Worm (Caenorhabditis elegans) whole organism, L3 larva: Measurements from ENCODE around the gene fbxa-211.

ENCODE experiments used
- R02D3.7 ChIP-seq: fragments of 150-350 bp; optimal IDR thresholded peaks from 2 replicates; lab custom pipeline; 2014; ENCODE audit warnings: missing biosample characterization, missing genetic modification characterization
- ZK546.5 ChIP-seq: sonication (generic microtip); optimal IDR thresholded peaks from 2 replicates; lab custom pipeline; 2017; ENCODE audit warnings: missing biosample characterization, missing genetic modification characterization
- ama-1 ChIP-seq: fragments of 150-350 bp; optimal IDR thresholded peaks from 2 replicates; lab custom pipeline; 2018
- ceh-28 ChIP-seq: fragments of 150-350 bp; optimal IDR thresholded peaks from 2 replicates; lab custom pipeline; 2014; ENCODE audit warnings: missing biosample characterization, missing genetic modification reagents, missing genetic modification characterization
- ceh-82 ChIP-seq: fragments of 150-350 bp; optimal IDR thresholded peaks from 2 replicates; lab custom pipeline; 2014; ENCODE audit warnings: missing biosample characterization, missing genetic modification characterization
- ceh-9 ChIP-seq: sonication (generic microtip); optimal IDR thresholded peaks from 2 replicates; lab custom pipeline; 2018; ENCODE audit warnings: missing biosample characterization, missing genetic modification characterization
- daf-12 ChIP-seq: fragments of 150-350 bp; optimal IDR thresholded peaks from 2 replicates; lab custom pipeline; 2014; ENCODE audit warnings: missing biosample characterization, missing genetic modification reagents, missing genetic modification characterization
- egl-27 ChIP-seq: sonication (generic microtip); optimal IDR thresholded peaks from 4 replicates; lab custom pipeline; 2017; ENCODE audit warnings: missing biosample characterization, missing genetic modification reagents, missing genetic modification characterization
- elt-2 ChIP-seq: sonication (generic microtip); optimal IDR thresholded peaks from 2 replicates; lab custom pipeline; 2016; ENCODE audit warnings: missing genetic modification reagents, mild to moderate bottlenecking, missing genetic modification characterization, missing compliant biosample characterization
- elt-3 ChIP-seq, 3 experiments: fragments of 150-350 bp in 1 of 3; sonication (generic microtip) in 2 of 3; optimal IDR thresholded peaks; 2 replicates in 2 of 3; 4 replicates in 1 of 3; lab custom pipeline; 2014 to 2017; ENCODE audit warnings: missing biosample characterization in 3 of 3, missing genetic modification characterization in 3 of 3
- eor-1 ChIP-seq, 2 experiments: fragments of 150-350 bp; optimal IDR thresholded peaks; 2 replicates each; lab custom pipeline; 2014 to 2018; ENCODE audit warnings: missing biosample characterization in 2 of 2, missing genetic modification characterization in 2 of 2
- fkh-10 ChIP-seq: sonication (generic microtip); optimal IDR thresholded peaks from 2 replicates; lab custom pipeline; 2017; ENCODE audit warnings: missing biosample characterization, missing genetic modification reagents, missing genetic modification characterization
- fkh-2 ChIP-seq: fragments of 150-350 bp; optimal IDR thresholded peaks from 2 replicates; lab custom pipeline; 2014; ENCODE audit warnings: missing biosample characterization, missing genetic modification reagents, missing genetic modification characterization
- fos-1 ChIP-seq: fragments of 150-350 bp; optimal IDR thresholded peaks from 2 replicates; lab custom pipeline; 2014; ENCODE audit warnings: missing biosample characterization, missing genetic modification characterization
- jun-1 ChIP-seq: fragments of 150-350 bp; optimal IDR thresholded peaks from 2 replicates; lab custom pipeline; 2014; ENCODE audit warnings: missing biosample characterization, missing genetic modification reagents, missing genetic modification characterization
- lin-15B ChIP-seq: fragments of 150-350 bp; optimal IDR thresholded peaks from 2 replicates; lab custom pipeline; 2014; ENCODE audit warnings: missing biosample characterization, missing genetic modification characterization
- lin-39 ChIP-seq: fragments of 150-350 bp; optimal IDR thresholded peaks from 2 replicates; lab custom pipeline; 2018; ENCODE audit warnings: missing biosample characterization, missing genetic modification reagents, missing genetic modification characterization
- lsy-12 ChIP-seq: sonication (generic microtip); optimal IDR thresholded peaks from 2 replicates; lab custom pipeline; 2016; ENCODE audit warnings: mild to moderate bottlenecking, missing genetic modification characterization, missing compliant biosample characterization
- mml-1 ChIP-seq: fragments of 150-350 bp; sonication (generic microtip); optimal IDR thresholded peaks from 3 replicates; lab custom pipeline; 2014; ENCODE audit warnings: missing biosample characterization, missing genetic modification characterization
- nfya-1 ChIP-seq: sonication (generic microtip); optimal IDR thresholded peaks from 2 replicates; lab custom pipeline; 2017; ENCODE audit warnings: missing genetic modification characterization, mild to moderate bottlenecking, missing compliant biosample characterization, antibody characterized with exemption, moderate library complexity; ENCODE audit not compliant: insufficient read depth
- nhr-11 ChIP-seq: fragments of 150-350 bp; optimal IDR thresholded peaks from 2 replicates; lab custom pipeline; 2014; ENCODE audit warnings: missing biosample characterization, missing genetic modification characterization
- nhr-12 ChIP-seq: fragments of 150-350 bp; optimal IDR thresholded peaks from 2 replicates; lab custom pipeline; 2014; ENCODE audit warnings: missing biosample characterization, missing genetic modification characterization
- nhr-237 ChIP-seq: fragments of 150-350 bp; optimal IDR thresholded peaks from 2 replicates; lab custom pipeline; 2014; ENCODE audit warnings: missing biosample characterization, missing genetic modification characterization
- nhr-28 ChIP-seq: fragments of 150-350 bp; optimal IDR thresholded peaks from 2 replicates; lab custom pipeline; 2014; ENCODE audit warnings: missing biosample characterization, missing genetic modification characterization
- nhr-43 ChIP-seq: sonication (generic microtip); optimal IDR thresholded peaks from 2 replicates; lab custom pipeline; 2016; ENCODE audit warnings: mild to moderate bottlenecking, missing genetic modification characterization, missing compliant biosample characterization; ENCODE audit not compliant: poor library complexity, severe bottlenecking
- nhr-76 ChIP-seq: fragments of 150-350 bp; sonication (generic microtip); optimal IDR thresholded peaks from 5 replicates; lab custom pipeline; 2014; ENCODE audit warnings: missing biosample characterization, missing genetic modification characterization
- pqm-1 ChIP-seq: fragments of 150-350 bp; optimal IDR thresholded peaks from 2 replicates; lab custom pipeline; 2017; ENCODE audit warnings: missing biosample characterization, missing genetic modification characterization, inconsistent platforms
- unc-39 ChIP-seq: sonication (generic microtip); optimal IDR thresholded peaks from 4 replicates; lab custom pipeline; 2017; ENCODE audit warnings: missing biosample characterization, missing genetic modification characterization
- zag-1 ChIP-seq: fragments of 150-350 bp; optimal IDR thresholded peaks from 2 replicates; lab custom pipeline; 2014; ENCODE audit warnings: missing biosample characterization, missing genetic modification characterization
- ztf-4 ChIP-seq: fragments of 150-350 bp; optimal IDR thresholded peaks from 2 replicates; lab custom pipeline; 2014; ENCODE audit warnings: missing biosample characterization, missing genetic modification characterization

The fbxa-211 gene

ce11 chrV:18106055-18106454, 21.3 kb upstream of the fbxa-211 start:
- no peak for TF ChIP-seq nhr-76 (tag; lab: Kevin White, UChicago)

- TF ChIP-seq nhr-76 (tag; lab: Kevin White, UChicago), result no peak
- TF ChIP-seq fkh-2, result no peak
- no peak for TF ChIP-seq ceh-82 (tag; lab: Kevin White, UChicago)
- no peak for TF ChIP-seq lsy-12
- TF ChIP-seq nhr-43, result no peak
Measured at ce11 chrV:18107969-18108368, 19.4 kb upstream of the fbxa-211 start, which contains the start of gene Y37H2A.1. Gene Y37H2A.1 (plus strand): TSS chrV:18108269.

- TF ChIP-seq elt-2 (no peak), egl-27 (no peak), jun-1 (no peak), nhr-237 (tag; lab: Kevin White, UChicago) (no peak), zag-1 (tag; lab: Kevin White, UChicago) (no peak), ama-1 (lab: Kevin White, UChicago) (no peak), nfya-1 (tag; lab: Kevin White, UChicago) (no peak), lin-15B (tag; lab: Kevin White, UChicago) (no peak), ceh-28 (no peak), fkh-2 (no peak), elt-3 (tag; optimal IDR thresholded peaks at IDR 0.05; lab: Kevin White, UChicago) (no peak)
Measured at ce11 chrV:18109449-18109848, 17.9 kb upstream of the fbxa-211 start.

- TF ChIP-seq ZK546.5 (tag; lab: Kevin White, UChicago) (no peak), nhr-43 (no peak)
- TF ChIP-seq, all 47 proteins: peak for 0
Measured at ce11 chrV:18123639-18124038, 3.7 kb upstream of the fbxa-211 start, which contains the start of gene fbxa-107. Gene fbxa-107 (plus strand): TSS chrV:18123939.

- TF ChIP-seq daf-12 (tag; lab: Kevin White, UChicago) (no peak), R02D3.7 (no peak), ceh-82 (tag; lab: Kevin White, UChicago) (no peak), fos-1 (no peak), jun-1 (no peak), elt-2 (no peak), nhr-28 (tag; lab: Kevin White, UChicago) (no peak), lsy-12 (no peak), nhr-76 (tag; lab: Kevin White, UChicago) (no peak), nhr-11 (tag; lab: Kevin White, UChicago) (no peak), unc-39 (tag; lab: Kevin White, UChicago) (no peak), fkh-10 (GFP tag; lab: Kevin White, UChicago) (no peak), mml-1 (tag; lab: Kevin White, UChicago) (no peak), ceh-9 (tag; lab: Kevin White, UChicago) (no peak), egl-27 (no peak)
Measured at ce11 chrV:18125075-18125474, 2.2 kb upstream of the fbxa-211 start, which contains the start of gene fbxa-210. Gene fbxa-210 (plus strand): TSS chrV:18125375.

- TF ChIP-seq lin-39 (tag; lab: Kevin White, UChicago) (no peak), pqm-1 (tag; lab: Kevin White, UChicago) (no peak), ztf-4 (no peak), nhr-12 (no peak), jun-1 (no peak), elt-2 (no peak), nfya-1 (tag; lab: Kevin White, UChicago) (no peak), eor-1 (tag; optimal IDR thresholded peaks at IDR 0.05; lab: Kevin White, UChicago) (no peak), ceh-28 (no peak)
Measured at ce11 chrV:18128545-18128944, 1.2 kb downstream of the fbxa-211 start.

- peak; percentile 82 for TF ChIP-seq ceh-28
- TF ChIP-seq, all 47 proteins: peak for 1; not testable (repeated sequence) for 46
Measured at ce11 chrV:18129663-18130272, 2.4 kb downstream of the fbxa-211 start.
